Worm (Caenorhabditis elegans) whole organism, L2 larva: ENCODE measurements around the gene ram-2.

ENCODE experiments used
- C34F6.9 ChIP-seq: fragments of 150-350 bp; optimal IDR thresholded peaks from 2 replicates; lab custom pipeline; 2014; ENCODE audit warnings: missing biosample characterization, missing genetic modification characterization
- F13H6.1 ChIP-seq: sonication (generic microtip); optimal IDR thresholded peaks from 2 replicates; lab custom pipeline; 2016; ENCODE audit warnings: missing genetic modification characterization, missing compliant biosample characterization
- R02D3.7 ChIP-seq: fragments of 150-350 bp; optimal IDR thresholded peaks from 2 replicates; lab custom pipeline; 2014; ENCODE audit warnings: missing biosample characterization, missing genetic modification characterization
- Y55F3AM.14 ChIP-seq: fragments of 200-800 bp; sonication (Bioruptor generic); optimal IDR thresholded peaks from 2 replicates; lab custom pipeline; 2018; ENCODE audit warnings: mild to moderate bottlenecking, missing genetic modification characterization, missing compliant biosample characterization
- ZK546.5 ChIP-seq: sonication (generic microtip); optimal IDR thresholded peaks from 2 replicates; lab custom pipeline; 2017; ENCODE audit warnings: missing biosample characterization, missing genetic modification characterization
- alr-1 ChIP-seq: fragments of 150-350 bp; optimal IDR thresholded peaks from 2 replicates; lab custom pipeline; 2014; ENCODE audit warnings: missing biosample characterization, missing genetic modification characterization
- aly-2 ChIP-seq: fragments of 150-350 bp; optimal IDR thresholded peaks from 2 replicates; lab custom pipeline; 2014; ENCODE audit warnings: missing biosample characterization, missing genetic modification characterization
- ama-1 ChIP-seq: fragments of 150-350 bp; optimal IDR thresholded peaks from 2 replicates; lab custom pipeline; 2018; ENCODE audit warnings: inconsistent platforms
- blmp-1 ChIP-seq: sonication (generic microtip); optimal IDR thresholded peaks from 2 replicates; lab custom pipeline; 2017; ENCODE audit warnings: missing genetic modification characterization, mild to moderate bottlenecking, missing compliant biosample characterization, antibody characterized with exemption, moderate library complexity; ENCODE audit not compliant: insufficient read depth
- ceh-16 ChIP-seq: fragments of 150-350 bp; optimal IDR thresholded peaks from 2 replicates; lab custom pipeline; 2014; ENCODE audit warnings: missing biosample characterization, missing genetic modification characterization
- ceh-82 ChIP-seq: fragments of 150-350 bp; optimal IDR thresholded peaks from 2 replicates; lab custom pipeline; 2014; ENCODE audit warnings: missing biosample characterization, missing genetic modification characterization
- dmd-4 ChIP-seq: sonication (generic microtip); optimal IDR thresholded peaks from 2 replicates; lab custom pipeline; 2017; ENCODE audit warnings: missing biosample characterization, missing genetic modification characterization
- elt-1 ChIP-seq: fragments of 150-350 bp; optimal IDR thresholded peaks from 2 replicates; lab custom pipeline; 2014; ENCODE audit warnings: missing biosample characterization, missing genetic modification characterization
- elt-3 ChIP-seq: sonication (generic microtip); optimal IDR thresholded peaks from 2 replicates; lab custom pipeline; 2017; ENCODE audit warnings: missing biosample characterization, missing genetic modification characterization
- gmeb-1 ChIP-seq: fragments of 150-350 bp; optimal IDR thresholded peaks from 2 replicates; lab custom pipeline; 2014; ENCODE audit warnings: missing biosample characterization, missing genetic modification characterization
- lin-11 ChIP-seq: fragments of 150-350 bp; sonication (generic microtip); optimal IDR thresholded peaks from 2 replicates; lab custom pipeline; 2014; ENCODE audit warnings: missing biosample characterization, missing genetic modification characterization, inconsistent platforms, mixed read lengths
- lin-13 ChIP-seq: fragments of 150-350 bp; optimal IDR thresholded peaks from 2 replicates; lab custom pipeline; 2014; ENCODE audit warnings: missing biosample characterization, missing genetic modification reagents, missing genetic modification characterization
- lin-39 ChIP-seq: fragments of 150-350 bp; optimal IDR thresholded peaks from 2 replicates; lab custom pipeline; 2014; ENCODE audit warnings: missing biosample characterization, missing genetic modification reagents, missing genetic modification characterization
- lsy-2 ChIP-seq, 2 experiments: fragments of 150-350 bp in 1 of 2; sonication (generic microtip) in 1 of 2; optimal IDR thresholded peaks; 2 replicates each; lab custom pipeline; 2014 to 2017; ENCODE audit warnings: missing biosample characterization in 2 of 2, missing genetic modification characterization in 2 of 2
- mdl-1 ChIP-seq, 2 experiments: fragments of 150-350 bp in 1 of 2; sonication (generic microtip) in 1 of 2; optimal IDR thresholded peaks; 2 replicates each; lab custom pipeline; 2017; ENCODE audit warnings: missing biosample characterization in 2 of 2, missing genetic modification characterization in 2 of 2
- nhr-10 ChIP-seq: sonication (generic microtip); optimal IDR thresholded peaks from 2 replicates; lab custom pipeline; 2017; ENCODE audit warnings: missing biosample characterization, missing genetic modification characterization
- nhr-12 ChIP-seq: fragments of 150-350 bp; optimal IDR thresholded peaks from 2 replicates; lab custom pipeline; 2014; ENCODE audit warnings: missing biosample characterization, missing genetic modification characterization
- nhr-23 ChIP-seq: fragments of 150-350 bp; optimal IDR thresholded peaks from 2 replicates; lab custom pipeline; 2014; ENCODE audit warnings: missing biosample characterization, missing genetic modification reagents, missing genetic modification characterization
- nhr-237 ChIP-seq: fragments of 150-350 bp; optimal IDR thresholded peaks from 2 replicates; lab custom pipeline; 2014; ENCODE audit warnings: missing biosample characterization, missing genetic modification characterization
- nhr-25 ChIP-seq: fragments of 150-350 bp; sonication (generic microtip); optimal IDR thresholded peaks from 3 replicates; lab custom pipeline; 2014; ENCODE audit warnings: missing biosample characterization, missing genetic modification characterization
- nhr-6 ChIP-seq: fragments of 150-350 bp; optimal IDR thresholded peaks from 2 replicates; lab custom pipeline; 2014; ENCODE audit warnings: missing biosample characterization, missing genetic modification characterization
- nhr-77 ChIP-seq: fragments of 150-350 bp; optimal IDR thresholded peaks from 2 replicates; lab custom pipeline; 2014; ENCODE audit warnings: missing biosample characterization, missing genetic modification characterization
- skn-1 ChIP-seq: sonication (generic microtip); optimal IDR thresholded peaks from 2 replicates; lab custom pipeline; 2017; ENCODE audit warnings: missing biosample characterization, missing genetic modification characterization
- sma-3 ChIP-seq: sonication (generic microtip); optimal IDR thresholded peaks from 2 replicates; lab custom pipeline; 2016; ENCODE audit warnings: missing genetic modification reagents, missing genetic modification characterization, missing compliant biosample characterization
- sma-9 ChIP-seq, 2 experiments: fragments of 150-350 bp in 1 of 2; sonication (generic microtip) in 1 of 2; optimal IDR thresholded peaks; 2 replicates each; lab custom pipeline; 2014 to 2016; ENCODE audit warnings: missing genetic modification characterization in 2 of 2, mild to moderate bottlenecking in 1 of 2, missing biosample characterization in 1 of 2, missing compliant biosample characterization in 1 of 2, missing genetic modification reagents in 1 of 2, moderate library complexity in 1 of 2
- snpc-4 ChIP-seq: fragments of 150-350 bp; optimal IDR thresholded peaks from 2 replicates; lab custom pipeline; 2014; ENCODE audit warnings: missing biosample characterization, missing genetic modification characterization
- unc-62 ChIP-seq: fragments of 150-350 bp; optimal IDR thresholded peaks from 2 replicates; lab custom pipeline; 2014; ENCODE audit warnings: missing biosample characterization, missing genetic modification reagents, missing genetic modification characterization
- zag-1 ChIP-seq: fragments of 150-350 bp; optimal IDR thresholded peaks from 2 replicates; lab custom pipeline; 2014; ENCODE audit warnings: missing biosample characterization, missing genetic modification characterization
- ztf-1 ChIP-seq: fragments of 200-800 bp; sonication (Bioruptor generic); conservative IDR thresholded peaks from 2 replicates; pipeline ENCODE4 v1.3.6; 2022; ENCODE audit warnings: missing genetic modification characterization, missing compliant biosample characterization

Gene ram-2

ce11 chrII:11016835-11016883, at the start of gene ram-2:
Gene ram-2 (minus strand): TSS chrII:11016881.
- TF ChIP-seq ama-1 (lab: Kevin White, UChicago) (no peak), nhr-25 (tag; lab: Kevin White, UChicago) (no peak), R02D3.7 (no peak), gmeb-1 (tag; lab: Kevin White, UChicago) (no peak), Y55F3AM.14 (no peak), elt-3 (no peak), nhr-23 (tag; lab: Kevin White, UChicago) (no peak), ztf-1 (GFP tag; lab: Robert Waterston, UW) (no peak)

ce11 chrII:11064191-11064695, 47.6 kb upstream of the ram-2 start:
- TF ChIP-seq unc-62 (GFP tag; lab: Kevin White, UChicago) (no peak), F13H6.1 (no peak)

ce11 chrII:11057256-11057655, 40.6 kb upstream of the ram-2 start:
- TF ChIP-seq elt-1 (tag; lab: Kevin White, UChicago) (no peak), alr-1 (tag; lab: Kevin White, UChicago) (no peak), dmd-4 (tag; lab: Kevin White, UChicago) (no peak), sma-3 (peak; percentile 7), nhr-25 (tag; lab: Kevin White, UChicago) (no peak)

ce11 chrII:11055223-11055622, 38.5 kb upstream of the ram-2 start, which contains the start of gene F45E10.2:
Gene F45E10.2 (minus strand): TSS chrII:11055323.
- TF ChIP-seq ZK546.5 (no peak), nhr-237 (tag; lab: Kevin White, UChicago) (no peak), sma-3 (no peak), lin-13 (GFP tag; lab: Kevin White, UChicago) (no peak), R02D3.7 (no peak), lin-39 (tag; lab: Kevin White, UChicago) (no peak), dmd-4 (tag; lab: Kevin White, UChicago) (no peak), ceh-16 (tag; lab: Kevin White, UChicago) (no peak), nhr-6 (no peak), lsy-2 (tag; optimal IDR thresholded peaks at IDR 0.05; lab: Kevin White, UChicago) (no peak), ama-1 (lab: Kevin White, UChicago) (no peak), sma-9 (GFP tag; optimal IDR thresholded peaks at IDR 0.05; lab: Kevin White, UChicago) (no peak), sma-9 (tag; optimal IDR thresholded peaks at IDR 0.05; lab: Kevin White, UChicago) (no peak), blmp-1 (no peak), nhr-77 (tag; lab: Kevin White, UChicago) (no peak), nhr-12 (tag; lab: Kevin White, UChicago) (no peak)

ce11 chrII:11052526-11052925, 35.8 kb upstream of the ram-2 start:
- TF ChIP-seq F13H6.1 (no peak), lin-13 (GFP tag; lab: Kevin White, UChicago) (no peak), skn-1 (tag; lab: Kevin White, UChicago) (no peak), elt-1 (tag; lab: Kevin White, UChicago) (no peak), C34F6.9 (tag; lab: Kevin White, UChicago) (no peak), snpc-4 (no peak), ceh-82 (tag; lab: Kevin White, UChicago) (no peak), nhr-23 (tag; lab: Kevin White, UChicago) (no peak), nhr-25 (tag; lab: Kevin White, UChicago) (no peak), nhr-77 (tag; lab: Kevin White, UChicago) (no peak), dmd-4 (tag; lab: Kevin White, UChicago) (no peak), zag-1 (no peak), lin-11 (tag; lab: Kevin White, UChicago) (no peak), mdl-1 (tag; optimal IDR thresholded peaks at IDR 0.05; lab: Kevin White, UChicago) (no peak)

- TF ChIP-seq mdl-1 (tag; optimal IDR thresholded peaks at IDR 0.05; lab: Kevin White, UChicago) (no peak), C34F6.9 (tag; lab: Kevin White, UChicago) (no peak), lin-11 (tag; lab: Kevin White, UChicago) (no peak), nhr-10 (tag; lab: Kevin White, UChicago) (no peak), aly-2 (tag; lab: Kevin White, UChicago) (no peak), zag-1 (no peak), blmp-1 (no peak), nhr-6 (no peak), lsy-2 (tag; optimal IDR thresholded peaks at IDR 0.05; lab: Kevin White, UChicago) (no peak), alr-1 (tag; lab: Kevin White, UChicago) (no peak), gmeb-1 (tag; lab: Kevin White, UChicago) (no peak), ama-1 (lab: Kevin White, UChicago) (no peak), ztf-1 (GFP tag; lab: Robert Waterston, UW) (no peak)
These were observed 34.0 kb upstream of the ram-2 start for ce11 chrII:11050678-11051077.
